Worm (Caenorhabditis elegans): Measurements from ENCODE around the gene nlp-24.

nlp-24 gene

ce11 chrV:11610049-11610448 lies 6.1 kb upstream of the nlp-24 start, which contains the start of gene piit-1:
piit-1 (minus strand) TSS chrV:11610149.
- no peak for TF ChIP-seq B0310.2 (tag; optimal IDR thresholded peaks at IDR 0.05)
- TF ChIP-seq F13C5.2 (tag; optimal IDR thresholded peaks at IDR 0.05): no peak
- no peak for TF ChIP-seq tra-4 (tag; optimal IDR thresholded peaks at IDR 0.05)
- TF ChIP-seq hmbx-1 (tag; optimal IDR thresholded peaks at IDR 0.05): no peak

- TF ChIP-seq scrt-1 (GFP tag; IDR thresholded peaks at IDR 0.05) (no peak; the same call in 1 of the 2 replicates), ceh-13 (GFP tag; optimal IDR thresholded peaks at IDR 0.05) (peak; percentile 57), hmbx-1 (tag; optimal IDR thresholded peaks at IDR 0.05) (peak; percentile 8), tra-4 (tag; optimal IDR thresholded peaks at IDR 0.05) (peak; percentile 59), hnd-1 (tag; optimal IDR thresholded peaks at IDR 0.05) (peak; percentile 65), flt-1 (GFP tag; IDR thresholded peaks at IDR 0.05) (no peak; the same call in 1 of the 2 replicates), ama-1 (optimal IDR thresholded peaks at IDR 0.05) (no peak), pes-1 (GFP tag; IDR thresholded peaks at IDR 0.05) (peak; percentile 88), tbx-37 (GFP tag; conservative IDR thresholded peaks at IDR 0.05) (peak; percentile 82), B0310.2 (tag; optimal IDR thresholded peaks at IDR 0.05) (peak; percentile 64), ceh-36 (tag; optimal IDR thresholded peaks at IDR 0.05) (peak; percentile 51), tbx-11 (GFP tag; IDR thresholded peaks at IDR 0.05) (peak; percentile 73), ets-7 (tag; optimal IDR thresholded peaks at IDR 0.05) (peak; percentile 38), F13C5.2 (tag; optimal IDR thresholded peaks at IDR 0.05) (peak; percentile 92), hmg-4 (GFP tag; optimal IDR thresholded peaks at IDR 0.05) (peak; percentile 81), sea-1 (GFP tag; conservative IDR thresholded peaks at IDR 0.05) (peak; percentile 83), aly-1 (tag; optimal IDR thresholded peaks at IDR 0.05) (peak; percentile 54)
These were observed 5.7 kb upstream of the nlp-24 start, which contains the start of gene sas-5 for ce11 chrV:11610481-11610880. sas-5 (plus strand) TSS chrV:11610737.

ce11 chrV:11613007-11613406 lies 3.2 kb upstream of the nlp-24 start, which contains the start of gene tag-290:
tag-290 (plus strand) TSS chrV:11613307.
- TF ChIP-seq tra-4 (tag; optimal IDR thresholded peaks at IDR 0.05): no peak
- no peak for TF ChIP-seq hmg-4 (GFP tag; optimal IDR thresholded peaks at IDR 0.05)
- no peak for TF ChIP-seq ama-1 (optimal IDR thresholded peaks at IDR 0.05)
- no peak for TF ChIP-seq scrt-1 (GFP tag; IDR thresholded peaks at IDR 0.05)
- no peak for TF ChIP-seq pes-1 (GFP tag; IDR thresholded peaks at IDR 0.05)
- no peak for TF ChIP-seq ceh-13 (GFP tag; optimal IDR thresholded peaks at IDR 0.05)
- TF ChIP-seq sea-1 (GFP tag; conservative IDR thresholded peaks at IDR 0.05): no peak
- TF ChIP-seq ets-7 (tag; optimal IDR thresholded peaks at IDR 0.05): no peak
- no peak for TF ChIP-seq hnd-1 (tag; optimal IDR thresholded peaks at IDR 0.05)
- no peak for TF ChIP-seq F13C5.2 (tag; optimal IDR thresholded peaks at IDR 0.05)
- no peak for TF ChIP-seq flt-1 (GFP tag; IDR thresholded peaks at IDR 0.05)

ce11 chrV:11614805-11615497 lies 1.2 kb upstream of the nlp-24 start:
- TF ChIP-seq ets-7 (tag; optimal IDR thresholded peaks at IDR 0.05) (no peak), tra-4 (tag; optimal IDR thresholded peaks at IDR 0.05) (no peak), F13C5.2 (tag; optimal IDR thresholded peaks at IDR 0.05) (no peak), aly-1 (tag; optimal IDR thresholded peaks at IDR 0.05) (no peak), scrt-1 (GFP tag; IDR thresholded peaks at IDR 0.05) (no peak), sea-1 (GFP tag; conservative IDR thresholded peaks at IDR 0.05) (no peak), B0310.2 (tag; optimal IDR thresholded peaks at IDR 0.05) (no peak), tbx-37 (GFP tag; conservative IDR thresholded peaks at IDR 0.05) (no peak), ceh-36 (tag; optimal IDR thresholded peaks at IDR 0.05) (no peak), hnd-1 (tag; optimal IDR thresholded peaks at IDR 0.05) (no peak), ama-1 (optimal IDR thresholded peaks at IDR 0.05) (no peak), hmbx-1 (tag; optimal IDR thresholded peaks at IDR 0.05) (no peak), ceh-13 (GFP tag; optimal IDR thresholded peaks at IDR 0.05) (no peak), hmg-4 (GFP tag; optimal IDR thresholded peaks at IDR 0.05) (no peak), tbx-11 (GFP tag; IDR thresholded peaks at IDR 0.05) (no peak)

- TF ChIP-seq ets-7 (tag; optimal IDR thresholded peaks at IDR 0.05): no peak
- no peak for TF ChIP-seq sea-1 (GFP tag; conservative IDR thresholded peaks at IDR 0.05)
- no peak for TF ChIP-seq F13C5.2 (tag; optimal IDR thresholded peaks at IDR 0.05)
- no peak for TF ChIP-seq B0310.2 (tag; optimal IDR thresholded peaks at IDR 0.05)
- no peak for TF ChIP-seq ama-1 (optimal IDR thresholded peaks at IDR 0.05)
- no peak for TF ChIP-seq tbx-37 (GFP tag; conservative IDR thresholded peaks at IDR 0.05)
- no peak for TF ChIP-seq hmg-4 (GFP tag; optimal IDR thresholded peaks at IDR 0.05)
- no peak for TF ChIP-seq hnd-1 (tag; optimal IDR thresholded peaks at IDR 0.05)
- TF ChIP-seq tbx-11 (GFP tag; IDR thresholded peaks at IDR 0.05): no peak
- TF ChIP-seq flt-1 (GFP tag; IDR thresholded peaks at IDR 0.05): no peak
- no peak for TF ChIP-seq pes-1 (GFP tag; IDR thresholded peaks at IDR 0.05)
- no peak for TF ChIP-seq ceh-13 (GFP tag; optimal IDR thresholded peaks at IDR 0.05)
These were observed 637 bp downstream of the nlp-24 start for ce11 chrV:11616813-11617212.

ce11 chrV:11618173-11618572 lies 2.0 kb downstream of the nlp-24 start, which contains the start of gene glb-15:
glb-15 (minus strand) TSS chrV:11618273.
- TF ChIP-seq B0310.2 (tag; optimal IDR thresholded peaks at IDR 0.05): no peak
- no peak for TF ChIP-seq F13C5.2 (tag; optimal IDR thresholded peaks at IDR 0.05)
- TF ChIP-seq ets-7 (tag; optimal IDR thresholded peaks at IDR 0.05): no peak
- no peak for TF ChIP-seq tbx-37 (GFP tag; conservative IDR thresholded peaks at IDR 0.05)
- no peak for TF ChIP-seq hmbx-1 (tag; optimal IDR thresholded peaks at IDR 0.05)
- no peak for TF ChIP-seq ceh-36 (tag; optimal IDR thresholded peaks at IDR 0.05)
- TF ChIP-seq tbx-11 (GFP tag; IDR thresholded peaks at IDR 0.05): no peak
- TF ChIP-seq scrt-1 (GFP tag; IDR thresholded peaks at IDR 0.05): no peak
- no peak for TF ChIP-seq tra-4 (tag; optimal IDR thresholded peaks at IDR 0.05)
- no peak for TF ChIP-seq sea-1 (GFP tag; conservative IDR thresholded peaks at IDR 0.05)
- no peak for TF ChIP-seq ceh-13 (GFP tag; optimal IDR thresholded peaks at IDR 0.05)
- TF ChIP-seq hnd-1 (tag; optimal IDR thresholded peaks at IDR 0.05): no peak
- no peak for TF ChIP-seq pes-1 (GFP tag; IDR thresholded peaks at IDR 0.05)
- no peak for TF ChIP-seq ama-1 (optimal IDR thresholded peaks at IDR 0.05)
- no peak for TF ChIP-seq hmg-4 (GFP tag; optimal IDR thresholded peaks at IDR 0.05)
- no peak for TF ChIP-seq aly-1 (tag; optimal IDR thresholded peaks at IDR 0.05)

- TF ChIP-seq hnd-1 (tag; optimal IDR thresholded peaks at IDR 0.05) (no peak), F13C5.2 (tag; optimal IDR thresholded peaks at IDR 0.05) (no peak), tbx-11 (GFP tag; IDR thresholded peaks at IDR 0.05) (no peak), B0310.2 (tag; optimal IDR thresholded peaks at IDR 0.05) (no peak), pes-1 (GFP tag; IDR thresholded peaks at IDR 0.05) (no peak), sea-1 (GFP tag; conservative IDR thresholded peaks at IDR 0.05) (no peak), aly-1 (tag; optimal IDR thresholded peaks at IDR 0.05) (no peak), ceh-36 (tag; optimal IDR thresholded peaks at IDR 0.05) (no peak), flt-1 (GFP tag; IDR thresholded peaks at IDR 0.05) (no peak), hmg-4 (GFP tag; optimal IDR thresholded peaks at IDR 0.05) (no peak), hmbx-1 (tag; optimal IDR thresholded peaks at IDR 0.05) (no peak), ets-7 (tag; optimal IDR thresholded peaks at IDR 0.05) (no peak), ceh-13 (GFP tag; optimal IDR thresholded peaks at IDR 0.05) (no peak)
These were observed 3.9 kb downstream of the nlp-24 start for ce11 chrV:11620081-11620480.

All from whole organism, early embryonic.